Worm (Caenorhabditis elegans) whole organism, late embryonic: ENCODE results near the gene srh-246.

ENCODE experiments used
- C08G9.2 ChIP-seq: sonication (generic microtip); optimal IDR thresholded peaks from 2 replicates; lab custom pipeline; 2016; ENCODE audit warnings: mild to moderate bottlenecking, missing genetic modification characterization, moderate library complexity, missing compliant biosample characterization
- T23F11.4 ChIP-seq: fragments of 200-800 bp; sonication (Bioruptor generic); optimal IDR thresholded peaks from 2 replicates; lab custom pipeline; 2018; ENCODE audit warnings: mild to moderate bottlenecking, missing genetic modification characterization, missing compliant biosample characterization
- Y22D7AL.16 ChIP-seq: sonication (generic microtip); optimal IDR thresholded peaks from 2 replicates; lab custom pipeline; 2016; ENCODE audit warnings: missing genetic modification characterization, missing compliant biosample characterization
- ahr-1 ChIP-seq: sonication (generic microtip); optimal IDR thresholded peaks from 2 replicates; lab custom pipeline; 2016; ENCODE audit warnings: missing genetic modification characterization, missing compliant biosample characterization
- ceh-14 ChIP-seq: sonication (generic microtip); optimal IDR thresholded peaks from 2 replicates; lab custom pipeline; 2016; ENCODE audit warnings: missing genotype, missing genetic modification characterization, missing compliant biosample characterization
- ceh-18 ChIP-seq: sonication (generic microtip); optimal IDR thresholded peaks from 2 replicates; lab custom pipeline; 2016; ENCODE audit warnings: missing genetic modification characterization, missing compliant biosample characterization
- ceh-22 ChIP-seq: sonication (generic microtip); optimal IDR thresholded peaks from 2 replicates; lab custom pipeline; 2017; ENCODE audit warnings: missing biosample characterization, missing genetic modification characterization
- ceh-24 ChIP-seq: sonication (generic microtip); optimal IDR thresholded peaks from 2 replicates; lab custom pipeline; 2016; ENCODE audit warnings: mild to moderate bottlenecking, missing genetic modification characterization, missing compliant biosample characterization
- ceh-30 ChIP-seq: fragments of 150-350 bp; optimal IDR thresholded peaks from 2 replicates; lab custom pipeline; 2014; ENCODE audit warnings: missing biosample characterization, missing genetic modification characterization
- ceh-45 ChIP-seq: fragments of 200-800 bp; sonication (Bioruptor generic); IDR thresholded peaks from 2 replicates; pipeline ENCODE4 v1.3.6; 2022; ENCODE audit warnings: missing genetic modification reagents, missing genetic modification characterization, missing compliant biosample characterization
- ceh-48 ChIP-seq: sonication (generic microtip); optimal IDR thresholded peaks from 2 replicates; lab custom pipeline; 2016; ENCODE audit warnings: missing genetic modification characterization, inconsistent platforms, missing compliant biosample characterization
- dve-1 ChIP-seq: sonication (generic microtip); optimal IDR thresholded peaks from 2 replicates; lab custom pipeline; 2017; ENCODE audit warnings: antibody characterized with exemption, mild to moderate bottlenecking, missing genetic modification characterization, missing compliant biosample characterization
- elt-2 ChIP-seq: sonication (generic microtip); optimal IDR thresholded peaks from 2 replicates; lab custom pipeline; 2016; ENCODE audit warnings: missing genetic modification reagents, missing genetic modification characterization, missing compliant biosample characterization
- eyg-1 ChIP-seq: sonication (generic microtip); optimal IDR thresholded peaks from 2 replicates; lab custom pipeline; 2016; ENCODE audit warnings: missing genotype, missing genetic modification characterization, missing compliant biosample characterization
- fkh-10 ChIP-seq: fragments of 150-350 bp; optimal IDR thresholded peaks from 2 replicates; lab custom pipeline; 2014; ENCODE audit warnings: missing biosample characterization, missing genetic modification reagents, missing genetic modification characterization
- hlh-30 ChIP-seq: sonication (generic microtip); optimal IDR thresholded peaks from 2 replicates; lab custom pipeline; 2017; ENCODE audit warnings: antibody characterized with exemption, missing genetic modification characterization, missing compliant biosample characterization; ENCODE audit not compliant: insufficient read depth
- hlh-8 ChIP-seq: sonication (generic microtip); optimal IDR thresholded peaks from 2 replicates; lab custom pipeline; 2016; ENCODE audit warnings: missing genotype, missing genetic modification characterization, missing compliant biosample characterization
- lin-11 ChIP-seq: fragments of 200-800 bp; sonication (Bioruptor generic); optimal IDR thresholded peaks from 2 replicates; lab custom pipeline; 2018; ENCODE audit warnings: mild to moderate bottlenecking, missing genetic modification characterization, missing compliant biosample characterization
- madf-2 ChIP-seq: sonication (generic microtip); optimal IDR thresholded peaks from 2 replicates; lab custom pipeline; 2017; ENCODE audit warnings: missing genetic modification characterization, missing compliant biosample characterization
- pat-9 ChIP-seq: fragments of 200-800 bp; sonication (Bioruptor generic); optimal IDR thresholded peaks from 2 replicates; lab custom pipeline; 2018; ENCODE audit warnings: mild to moderate bottlenecking, missing genetic modification characterization, moderate library complexity, missing compliant biosample characterization
- pha-2 ChIP-seq: sonication (generic microtip); optimal IDR thresholded peaks from 2 replicates; lab custom pipeline; 2017; ENCODE audit warnings: mild to moderate bottlenecking, missing genetic modification characterization, missing compliant biosample characterization
- pha-4 ChIP-seq: fragments of 150-350 bp; optimal IDR thresholded peaks from 2 replicates; lab custom pipeline; 2018; ENCODE audit warnings: missing biosample characterization, missing genetic modification reagents, missing genetic modification characterization
- ref-2 ChIP-seq: sonication (generic microtip); optimal IDR thresholded peaks from 2 replicates; lab custom pipeline; 2016; ENCODE audit warnings: missing genetic modification characterization, missing compliant biosample characterization
- sdc-2 ChIP-seq: sonication (generic microtip); optimal IDR thresholded peaks from 2 replicates; lab custom pipeline; 2016; ENCODE audit warnings: missing genotype, missing genetic modification characterization, missing compliant biosample characterization
- sox-2 ChIP-seq: fragments of 200-800 bp; sonication (Bioruptor generic); IDR thresholded peaks from 2 replicates; pipeline ENCODE4 v1.3.6; 2022; ENCODE audit warnings: missing genetic modification reagents, missing genetic modification characterization, missing compliant biosample characterization
- sox-4 ChIP-seq: sonication (generic microtip); optimal IDR thresholded peaks from 2 replicates; lab custom pipeline; 2017; ENCODE audit warnings: mild to moderate bottlenecking, missing genetic modification characterization, inconsistent platforms, missing compliant biosample characterization
- syd-9 ChIP-seq: sonication (generic microtip); optimal IDR thresholded peaks from 2 replicates; lab custom pipeline; 2016; ENCODE audit warnings: mild to moderate bottlenecking, missing genetic modification characterization, moderate library complexity, missing compliant biosample characterization
- tbx-2 ChIP-seq: sonication (generic microtip); optimal IDR thresholded peaks from 2 replicates; lab custom pipeline; 2016; ENCODE audit warnings: missing genetic modification characterization, missing compliant biosample characterization
- ttx-3 ChIP-seq: sonication (generic microtip); optimal IDR thresholded peaks from 2 replicates; lab custom pipeline; 2016; ENCODE audit warnings: missing genetic modification reagents, missing genetic modification characterization, missing compliant biosample characterization
- unc-3 ChIP-seq, 2 experiments: fragments of 200-800 bp in 1 of 2; sonication (Bioruptor generic) in 1 of 2; sonication (generic microtip) in 1 of 2; conservative IDR thresholded peaks in 1 of 2; optimal IDR thresholded peaks in 1 of 2; 2 replicates each; pipeline versions ENCODE4 v1.3.6 to Lab custom; 2016 to 2022; ENCODE audit warnings: missing compliant biosample characterization in 2 of 2, missing genetic modification characterization in 2 of 2, missing genetic modification reagents in 1 of 2
- unc-42 ChIP-seq: sonication (generic microtip); optimal IDR thresholded peaks from 2 replicates; lab custom pipeline; 2016; ENCODE audit warnings: missing genotype, missing genetic modification characterization, missing compliant biosample characterization
- unc-55 ChIP-seq: sonication (generic microtip); optimal IDR thresholded peaks from 2 replicates; lab custom pipeline; 2017; ENCODE audit warnings: missing biosample characterization, missing genetic modification reagents, missing genetic modification characterization
- zip-5 ChIP-seq: sonication (generic microtip); optimal IDR thresholded peaks from 2 replicates; lab custom pipeline; 2016; ENCODE audit warnings: missing genetic modification characterization, missing compliant biosample characterization
- ztf-16 ChIP-seq: sonication (generic microtip); optimal IDR thresholded peaks from 2 replicates; lab custom pipeline; 2017; ENCODE audit warnings: missing genetic modification characterization, missing compliant biosample characterization

Gene srh-246

ce11 chrV:657678-658077, at the start of gene srh-246:
Gene srh-246, minus strand, starts transcription at chrV:657778.
- TF ChIP-seq hlh-8 (tag; lab: Kevin White, UChicago), result no peak
- no peak for TF ChIP-seq sdc-2 (tag; lab: Kevin White, UChicago)
- no peak for TF ChIP-seq eyg-1 (tag; lab: Kevin White, UChicago)
- TF ChIP-seq sox-2 (GFP tag; lab: Robert Waterston, UW), result no peak
- TF ChIP-seq tbx-2 (tag; lab: Kevin White, UChicago), result no peak
- no peak for TF ChIP-seq sox-4 (tag; lab: Kevin White, UChicago)
- TF ChIP-seq, all 69 proteins: peak for 0

- TF ChIP-seq T23F11.4 (no peak), pha-2 (tag; lab: Kevin White, UChicago) (no peak), ztf-16 (tag; lab: Kevin White, UChicago) (no peak), unc-55 (GFP tag; lab: Kevin White, UChicago) (no peak), ceh-22 (tag; lab: Kevin White, UChicago) (no peak), unc-3 (GFP tag; conservative IDR thresholded peaks at IDR 0.05; lab: Robert Waterston, UW) (no peak), unc-3 (tag; optimal IDR thresholded peaks at IDR 0.05; lab: Kevin White, UChicago) (no peak), ceh-14 (no peak), pat-9 (no peak), dve-1 (tag; lab: Kevin White, UChicago) (no peak), tbx-2 (tag; lab: Kevin White, UChicago) (no peak), lin-11 (tag; lab: Kevin White, UChicago) (no peak), madf-2 (tag; lab: Kevin White, UChicago) (no peak), Y22D7AL.16 (tag; lab: Kevin White, UChicago) (no peak), ceh-18 (tag; lab: Kevin White, UChicago) (no peak), hlh-30 (tag; lab: Kevin White, UChicago) (no peak), zip-5 (tag; lab: Kevin White, UChicago) (no peak), ahr-1 (no peak)
Measured at ce11 chrV:706918-707317, 49.3 kb upstream of the srh-246 start, which contains the start of gene srbc-38. Gene srbc-38, plus strand, starts transcription at chrV:707218.

ce11 chrV:702260-702659, 44.7 kb upstream of the srh-246 start, which contains the start of gene srbc-37:
Gene srbc-37, plus strand, starts transcription at chrV:702560.
- TF ChIP-seq ceh-48 (tag; lab: Kevin White, UChicago) (no peak), fkh-10 (no peak), ttx-3 (tag; lab: Kevin White, UChicago) (no peak), unc-42 (tag; lab: Kevin White, UChicago) (no peak), ceh-45 (GFP tag; lab: Robert Waterston, UW) (no peak), ref-2 (no peak), ceh-30 (tag; lab: Kevin White, UChicago) (no peak), C08G9.2 (tag; lab: Kevin White, UChicago) (no peak)

- TF ChIP-seq elt-2 (tag; lab: Kevin White, UChicago), result no peak
- TF ChIP-seq pha-4 (tag; lab: Kevin White, UChicago), result no peak
- TF ChIP-seq ceh-24 (tag; lab: Kevin White, UChicago), result no peak
- no peak for TF ChIP-seq unc-55 (GFP tag; lab: Kevin White, UChicago)
- no peak for TF ChIP-seq syd-9
Measured at ce11 chrV:699489-700129, 42.0 kb upstream of the srh-246 start, which contains the start of the genes ugt-29 and srx-5. Gene ugt-29, minus strand, starts transcription at chrV:699589. Gene srx-5, plus strand, starts transcription at chrV:700079.
